Worm (Caenorhabditis elegans) whole organism, L2 larva: ENCODE measurements around the gene lact-4.

Source experiments
- C34F6.9 ChIP-seq: fragments of 150-350 bp; optimal IDR thresholded peaks from 2 replicates; lab custom pipeline; 2014; ENCODE audit warnings: missing biosample characterization, missing genetic modification characterization
- F13H6.1 ChIP-seq: sonication (generic microtip); optimal IDR thresholded peaks from 2 replicates; lab custom pipeline; 2016; ENCODE audit warnings: missing genetic modification characterization, missing compliant biosample characterization
- R02D3.7 ChIP-seq: fragments of 150-350 bp; optimal IDR thresholded peaks from 2 replicates; lab custom pipeline; 2014; ENCODE audit warnings: missing biosample characterization, missing genetic modification characterization
- ama-1 ChIP-seq: fragments of 150-350 bp; optimal IDR thresholded peaks from 2 replicates; lab custom pipeline; 2018; ENCODE audit warnings: inconsistent platforms
- blmp-1 ChIP-seq: sonication (generic microtip); optimal IDR thresholded peaks from 2 replicates; lab custom pipeline; 2017; ENCODE audit warnings: missing genetic modification characterization, mild to moderate bottlenecking, missing compliant biosample characterization, antibody characterized with exemption, moderate library complexity; ENCODE audit not compliant: insufficient read depth
- ceh-82 ChIP-seq: fragments of 150-350 bp; optimal IDR thresholded peaks from 2 replicates; lab custom pipeline; 2014; ENCODE audit warnings: missing biosample characterization, missing genetic modification characterization
- crh-2 ChIP-seq: sonication (generic microtip); optimal IDR thresholded peaks from 2 replicates; lab custom pipeline; 2017; ENCODE audit warnings: missing biosample characterization, missing genetic modification characterization
- dmd-4 ChIP-seq: sonication (generic microtip); optimal IDR thresholded peaks from 2 replicates; lab custom pipeline; 2017; ENCODE audit warnings: missing biosample characterization, missing genetic modification characterization
- egl-27 ChIP-seq: sonication (generic microtip); optimal IDR thresholded peaks from 3 replicates; lab custom pipeline; 2017; ENCODE audit warnings: missing biosample characterization, missing genetic modification reagents, missing genetic modification characterization
- elt-3 ChIP-seq: sonication (generic microtip); optimal IDR thresholded peaks from 2 replicates; lab custom pipeline; 2017; ENCODE audit warnings: missing biosample characterization, missing genetic modification characterization
- fos-1 ChIP-seq: fragments of 150-350 bp; optimal IDR thresholded peaks from 2 replicates; lab custom pipeline; 2014; ENCODE audit warnings: missing biosample characterization, missing genetic modification characterization
- lin-11 ChIP-seq: fragments of 150-350 bp; sonication (generic microtip); optimal IDR thresholded peaks from 2 replicates; lab custom pipeline; 2014; ENCODE audit warnings: missing biosample characterization, missing genetic modification characterization, inconsistent platforms, mixed read lengths
- lin-13 ChIP-seq: fragments of 150-350 bp; optimal IDR thresholded peaks from 2 replicates; lab custom pipeline; 2014; ENCODE audit warnings: missing biosample characterization, missing genetic modification reagents, missing genetic modification characterization
- lin-39 ChIP-seq: fragments of 150-350 bp; optimal IDR thresholded peaks from 2 replicates; lab custom pipeline; 2014; ENCODE audit warnings: missing biosample characterization, missing genetic modification reagents, missing genetic modification characterization
- lsy-2 ChIP-seq, 2 experiments: fragments of 150-350 bp in 1 of 2; sonication (generic microtip) in 1 of 2; optimal IDR thresholded peaks; 2 replicates each; lab custom pipeline; 2014 to 2017; ENCODE audit warnings: missing biosample characterization in 2 of 2, missing genetic modification characterization in 2 of 2
- mab-5 ChIP-seq: fragments of 150-350 bp; optimal IDR thresholded peaks from 2 replicates; lab custom pipeline; 2014; ENCODE audit warnings: missing biosample characterization, missing genetic modification characterization
- mbf-1 ChIP-seq: sonication (generic microtip); optimal IDR thresholded peaks from 2 replicates; lab custom pipeline; 2017; ENCODE audit warnings: missing biosample characterization, missing genetic modification characterization
- mdl-1 ChIP-seq, 2 experiments: fragments of 150-350 bp in 1 of 2; sonication (generic microtip) in 1 of 2; optimal IDR thresholded peaks; 2 replicates each; lab custom pipeline; 2017; ENCODE audit warnings: missing biosample characterization in 2 of 2, missing genetic modification characterization in 2 of 2
- nhr-10 ChIP-seq: sonication (generic microtip); optimal IDR thresholded peaks from 2 replicates; lab custom pipeline; 2017; ENCODE audit warnings: missing biosample characterization, missing genetic modification characterization
- nhr-21 ChIP-seq: fragments of 150-350 bp; optimal IDR thresholded peaks from 2 replicates; lab custom pipeline; 2014; ENCODE audit warnings: missing biosample characterization, missing genetic modification characterization
- nhr-25 ChIP-seq: fragments of 150-350 bp; sonication (generic microtip); optimal IDR thresholded peaks from 3 replicates; lab custom pipeline; 2014; ENCODE audit warnings: missing biosample characterization, missing genetic modification characterization
- nhr-6 ChIP-seq: fragments of 150-350 bp; optimal IDR thresholded peaks from 2 replicates; lab custom pipeline; 2014; ENCODE audit warnings: missing biosample characterization, missing genetic modification characterization
- nhr-77 ChIP-seq: fragments of 150-350 bp; optimal IDR thresholded peaks from 2 replicates; lab custom pipeline; 2014; ENCODE audit warnings: missing biosample characterization, missing genetic modification characterization
- skn-1 ChIP-seq: sonication (generic microtip); optimal IDR thresholded peaks from 2 replicates; lab custom pipeline; 2017; ENCODE audit warnings: missing biosample characterization, missing genetic modification characterization
- sma-3 ChIP-seq: sonication (generic microtip); optimal IDR thresholded peaks from 2 replicates; lab custom pipeline; 2016; ENCODE audit warnings: missing genetic modification reagents, missing genetic modification characterization, missing compliant biosample characterization
- sma-9 ChIP-seq, 2 experiments: fragments of 150-350 bp in 1 of 2; sonication (generic microtip) in 1 of 2; optimal IDR thresholded peaks; 2 replicates each; lab custom pipeline; 2014 to 2016; ENCODE audit warnings: missing genetic modification characterization in 2 of 2, mild to moderate bottlenecking in 1 of 2, missing biosample characterization in 1 of 2, missing compliant biosample characterization in 1 of 2, missing genetic modification reagents in 1 of 2, moderate library complexity in 1 of 2
- snpc-4 ChIP-seq: fragments of 150-350 bp; optimal IDR thresholded peaks from 2 replicates; lab custom pipeline; 2014; ENCODE audit warnings: missing biosample characterization, missing genetic modification characterization
- unc-55 ChIP-seq: fragments of 150-350 bp; sonication (generic microtip); optimal IDR thresholded peaks from 3 replicates; lab custom pipeline; 2014; ENCODE audit warnings: missing biosample characterization, missing genetic modification reagents, missing genetic modification characterization
- unc-62 ChIP-seq: fragments of 150-350 bp; optimal IDR thresholded peaks from 2 replicates; lab custom pipeline; 2014; ENCODE audit warnings: missing biosample characterization, missing genetic modification reagents, missing genetic modification characterization
- zag-1 ChIP-seq: fragments of 150-350 bp; optimal IDR thresholded peaks from 2 replicates; lab custom pipeline; 2014; ENCODE audit warnings: missing biosample characterization, missing genetic modification characterization
- ztf-4 ChIP-seq: fragments of 150-350 bp; optimal IDR thresholded peaks from 2 replicates; lab custom pipeline; 2014; ENCODE audit warnings: missing biosample characterization, missing genetic modification characterization

Gene lact-4

ce11 chrII:8441519-8441918, 38.8 kb downstream of the lact-4 start:
- TF ChIP-seq zag-1 (tag; lab: Kevin White, UChicago) (no peak), ztf-4 (tag; lab: Kevin White, UChicago) (peak; percentile 1), sma-9 (GFP tag; optimal IDR thresholded peaks at IDR 0.05; lab: Kevin White, UChicago) (peak; percentile 25), sma-9 (tag; optimal IDR thresholded peaks at IDR 0.05; lab: Kevin White, UChicago) (no peak)

DNA sequence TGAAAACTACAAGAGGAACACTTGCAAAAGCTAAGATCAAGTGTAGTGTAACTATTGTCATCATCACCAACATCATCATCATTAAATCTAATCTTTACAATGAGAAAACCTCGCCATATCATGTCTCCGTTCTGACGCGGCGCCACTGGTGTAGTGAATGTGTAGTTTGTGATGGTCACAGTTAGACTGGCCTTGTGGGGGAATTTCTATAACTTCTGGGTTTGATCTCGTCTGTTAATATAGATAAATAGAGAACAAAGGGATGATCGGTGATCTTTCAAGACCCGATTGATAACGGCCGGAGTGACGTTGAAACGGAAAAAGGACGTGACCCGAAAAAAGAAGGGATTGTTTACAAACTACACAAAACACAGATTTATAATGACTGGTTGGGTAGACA, 39.5 kb downstream of the lact-4 start:
- TF ChIP-seq mab-5 (tag; lab: Kevin White, UChicago) (no peak), nhr-10 (tag; lab: Kevin White, UChicago) (no peak), blmp-1 (tag; lab: Kevin White, UChicago) (peak; percentile 50), nhr-21 (tag; lab: Kevin White, UChicago) (peak; percentile 86), egl-27 (peak; percentile 40), mdl-1 (tag; optimal IDR thresholded peaks at IDR 0.05; lab: Kevin White, UChicago) (peak; percentile 5 to 20), sma-3 (GFP tag; lab: Kevin White, UChicago) (peak; percentile 85), nhr-25 (peak; percentile 66), lsy-2 (tag; optimal IDR thresholded peaks at IDR 0.05; lab: Kevin White, UChicago) (peak in 1 of 2 experiments; percentile 37), ceh-82 (tag; lab: Kevin White, UChicago) (no peak), ama-1 (lab: Kevin White, UChicago) (no peak), fos-1 (tag; lab: Kevin White, UChicago) (peak; percentile 54), mbf-1 (tag; lab: Kevin White, UChicago) (no peak), F13H6.1 (peak; percentile 54), zag-1 (tag; lab: Kevin White, UChicago) (no peak), snpc-4 (tag; lab: Kevin White, UChicago) (no peak), sma-9 (GFP tag; optimal IDR thresholded peaks at IDR 0.05; lab: Kevin White, UChicago) (peak; percentile 90), sma-9 (tag; optimal IDR thresholded peaks at IDR 0.05; lab: Kevin White, UChicago) (no peak)

DNA sequence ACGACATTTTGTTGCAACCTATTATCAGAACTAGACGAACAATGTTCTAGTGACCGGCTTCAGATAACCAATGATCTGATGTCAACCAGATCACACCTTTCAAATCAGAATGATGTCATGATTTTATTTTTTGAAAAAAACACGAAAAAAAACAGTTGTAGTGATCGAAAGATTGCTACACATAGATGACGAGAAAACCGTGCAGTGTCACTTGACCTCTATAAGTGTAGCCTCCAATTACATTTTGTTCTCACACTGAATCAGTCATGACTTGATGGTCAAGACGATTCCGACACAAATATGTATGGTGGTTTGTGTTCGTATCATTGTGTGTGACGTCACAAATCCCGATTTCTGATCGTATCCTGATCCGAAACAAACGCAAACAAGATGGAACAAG, 40.2 kb downstream of the lact-4 start:
- TF ChIP-seq blmp-1 (tag; lab: Kevin White, UChicago) (peak; percentile 47), nhr-6 (no peak), sma-9 (GFP tag; optimal IDR thresholded peaks at IDR 0.05; lab: Kevin White, UChicago) (peak; percentile 17), sma-9 (tag; optimal IDR thresholded peaks at IDR 0.05; lab: Kevin White, UChicago) (no peak), mdl-1 (tag; optimal IDR thresholded peaks at IDR 0.05; lab: Kevin White, UChicago) (no peak), unc-62 (no peak), lin-39 (no peak), mbf-1 (tag; lab: Kevin White, UChicago) (no peak), crh-2 (peak; percentile 7), nhr-25 (peak; percentile 74)
- TF ChIP-seq, all 48 proteins: peak for 4

- no peak for TF ChIP-seq lin-39
- TF ChIP-seq R02D3.7 (tag; lab: Kevin White, UChicago) = no peak
- no peak for TF ChIP-seq C34F6.9
- TF ChIP-seq blmp-1 (tag; lab: Kevin White, UChicago) = peak; percentile 82
- TF ChIP-seq nhr-25 = peak; percentile 46
Observed at ce11 chrII:8438791-8439287, 41.4 kb downstream of the lact-4 start, which contains the start of gene lips-10. Gene lips-10 (plus strand): TSS chrII:8439168.

- TF ChIP-seq nhr-6 (no peak), snpc-4 (tag; lab: Kevin White, UChicago) (no peak), lin-11 (tag; lab: Kevin White, UChicago) (no peak), blmp-1 (tag; lab: Kevin White, UChicago) (no peak), elt-3 (tag; lab: Kevin White, UChicago) (no peak), dmd-4 (tag; lab: Kevin White, UChicago) (no peak), C34F6.9 (no peak), skn-1 (tag; lab: Kevin White, UChicago) (no peak), crh-2 (no peak), lin-13 (GFP tag; lab: Kevin White, UChicago) (no peak), nhr-77 (tag; lab: Kevin White, UChicago) (no peak), sma-3 (GFP tag; lab: Kevin White, UChicago) (no peak), unc-55 (GFP tag; lab: Kevin White, UChicago) (no peak), egl-27 (no peak), mdl-1 (tag; optimal IDR thresholded peaks at IDR 0.05; lab: Kevin White, UChicago) (no peak), lin-39 (no peak)
Observed at ce11 chrII:8437035-8437434, 43.2 kb downstream of the lact-4 start, which contains the start of gene acp-3. Gene acp-3 (minus strand): TSS chrII:8437135.
